Fruit fly (Drosophila melanogaster): ENCODE results near the gene dop.

- no peak for TF ChIP-seq cnc (optimal IDR thresholded peaks at IDR 0.05)
- no peak for TF ChIP-seq CG1620 (GFP tag; optimal IDR thresholded peaks at IDR 0.05)
- TF ChIP-seq pad (GFP tag; optimal IDR thresholded peaks at IDR 0.05) = no peak
- TF ChIP-seq CG12768 (GFP tag; optimal IDR thresholded peaks at IDR 0.05) = no peak
- no peak for TF ChIP-seq CG14711 (tag; optimal IDR thresholded peaks at IDR 0.05)
- no peak for TF ChIP-seq CG7045 (GFP tag; optimal IDR thresholded peaks at IDR 0.05)
Measured at dm6 chr3L:15612728-15613127, 46.9 kb downstream of the dop start, which contains the start of gene CG13449.
